Fruit fly (Drosophila melanogaster): Measurements from ENCODE around the gene CG32212.

dm6 chr3L:19482014-19482413, 5.3 kb upstream of the CG32212 start:
- TF ChIP-seq wor (GFP tag; IDR thresholded peaks at IDR 0.05) (no peak), tup (GFP tag; optimal IDR thresholded peaks at IDR 0.05) (no peak), pnt (GFP tag; optimal IDR thresholded peaks at IDR 0.05) (no peak), CTCF (GFP tag; optimal IDR thresholded peaks at IDR 0.05) (no peak), CG2116 (GFP tag; optimal IDR thresholded peaks at IDR 0.05) (no peak), nom (GFP tag; optimal IDR thresholded peaks at IDR 0.05) (no peak), ci (GFP tag; IDR thresholded peaks at IDR 0.05) (no peak), bigmax (GFP tag; optimal IDR thresholded peaks at IDR 0.05) (no peak)
